Worm (Caenorhabditis elegans) whole organism, young adult: ENCODE data around the gene K08C7.4.
"Not testable (repeated sequence)": the region's sequence is repeated elsewhere in the genome, so short reads cannot be mapped to it uniquely, and the experiment has no call there.

ENCODE experiments used
- F33H1.4 ChIP-seq: fragments of 200-800 bp; sonication (Bioruptor generic); IDR thresholded peaks from 2 replicates; pipeline ENCODE4 v1.3.6; 2022; ENCODE audit warnings: missing genetic modification reagents, missing genetic modification characterization, missing compliant biosample characterization
- K12H6.12 ChIP-seq: fragments of 200-800 bp; sonication (Bioruptor generic); optimal IDR thresholded peaks from 2 replicates; lab custom pipeline; 2018; ENCODE audit warnings: mild to moderate bottlenecking, missing genetic modification characterization, missing compliant biosample characterization
- Y67H2A.10 ChIP-seq: fragments of 200-800 bp; sonication (Bioruptor generic); conservative IDR thresholded peaks from 2 replicates; pipeline ENCODE4 v1.3.6; 2022; ENCODE audit warnings: missing genetic modification reagents, missing genetic modification characterization, missing compliant biosample characterization
- ama-1 ChIP-seq, 3 experiments: fragments of 150-350 bp in 1 of 3; sonication (generic microtip) in 2 of 3; optimal IDR thresholded peaks; 2 replicates each; lab custom pipeline; 2014 to 2018; ENCODE audit warnings: missing biosample characterization in 2 of 3, missing genetic modification characterization in 2 of 3, missing genetic modification reagents in 2 of 3
- attf-5 ChIP-seq: fragments of 200-800 bp; sonication (Bioruptor generic); optimal IDR thresholded peaks from 2 replicates; lab custom pipeline; 2018; ENCODE audit warnings: mild to moderate bottlenecking, missing genetic modification characterization, missing compliant biosample characterization
- bed-1 ChIP-seq: fragments of 200-800 bp; sonication (Bioruptor generic); IDR thresholded peaks from 2 replicates; pipeline ENCODE4 v1.3.6; 2022; ENCODE audit warnings: missing genetic modification reagents, missing genetic modification characterization, missing compliant biosample characterization
- bed-2 ChIP-seq: fragments of 200-800 bp; sonication (Bioruptor generic); IDR thresholded peaks from 2 replicates; pipeline ENCODE4 v1.3.6; 2022; ENCODE audit warnings: missing genetic modification reagents, missing genetic modification characterization, missing compliant biosample characterization
- ccch-3 ChIP-seq: fragments of 200-800 bp; sonication (Bioruptor generic); optimal IDR thresholded peaks from 2 replicates; lab custom pipeline; 2018; ENCODE audit warnings: mild to moderate bottlenecking, missing genetic modification characterization, missing compliant biosample characterization
- cebp-2 ChIP-seq: fragments of 200-800 bp; sonication (Bioruptor generic); IDR thresholded peaks from 2 replicates; pipeline ENCODE4 v1.3.6; 2022; ENCODE audit warnings: missing genetic modification characterization, missing compliant biosample characterization
- ceh-91 ChIP-seq: fragments of 200-800 bp; sonication (Bioruptor generic); IDR thresholded peaks from 2 replicates; pipeline ENCODE4 v1.3.6; 2022; ENCODE audit warnings: missing genetic modification reagents, missing genetic modification characterization, missing compliant biosample characterization
- gei-17 ChIP-seq: fragments of 200-800 bp; sonication (Bioruptor generic); optimal IDR thresholded peaks from 2 replicates; lab custom pipeline; 2018; ENCODE audit warnings: mild to moderate bottlenecking, missing genetic modification characterization, missing compliant biosample characterization
- him-1 ChIP-seq: sonication (generic microtip); optimal IDR thresholded peaks from 2 replicates; lab custom pipeline; 2016; ENCODE audit warnings: missing genotype, missing genetic modification reagents, missing genetic modification characterization, missing compliant biosample characterization
- hlh-26 ChIP-seq: fragments of 200-800 bp; sonication (Bioruptor generic); conservative IDR thresholded peaks from 2 replicates; pipeline ENCODE4 v1.3.6; 2022; ENCODE audit warnings: missing genetic modification reagents, missing genetic modification characterization, missing compliant biosample characterization
- hmg-1.2 ChIP-seq: fragments of 200-800 bp; sonication (Bioruptor generic); IDR thresholded peaks from 2 replicates; pipeline ENCODE4 v1.3.6; 2022; ENCODE audit warnings: missing genetic modification reagents, missing genetic modification characterization, missing compliant biosample characterization
- hrde-1 ChIP-seq: sonication (generic microtip); optimal IDR thresholded peaks from 2 replicates; lab custom pipeline; 2016; ENCODE audit warnings: missing genetic modification characterization, mild to moderate bottlenecking, missing compliant biosample characterization, moderate library complexity, missing genotype, missing genetic modification reagents, borderline replicate concordance
- lag-1 ChIP-seq: fragments of 200-800 bp; sonication (Bioruptor generic); IDR thresholded peaks from 2 replicates; pipeline ENCODE4 v1.3.6; 2022; ENCODE audit warnings: missing genetic modification reagents, missing genetic modification characterization, missing compliant biosample characterization
- lin-35 ChIP-seq, 3 experiments: fragments of 150-350 bp in 2 of 3; sonication (generic microtip) in 1 of 3; optimal IDR thresholded peaks; 2 replicates each; lab custom pipeline; 2014 to 2018; ENCODE audit warnings: missing biosample characterization in 3 of 3, missing genetic modification characterization in 3 of 3, missing genetic modification reagents in 3 of 3
- lin-54 ChIP-seq: fragments of 200-800 bp; sonication (Bioruptor generic); optimal IDR thresholded peaks from 2 replicates; lab custom pipeline; 2018; ENCODE audit warnings: mild to moderate bottlenecking, missing genetic modification characterization, missing compliant biosample characterization
- madf-3 ChIP-seq: fragments of 200-800 bp; sonication (Bioruptor generic); IDR thresholded peaks from 2 replicates; pipeline ENCODE4 v1.3.6; 2022; ENCODE audit warnings: missing genetic modification reagents, missing genetic modification characterization, missing compliant biosample characterization
- madf-6 ChIP-seq: fragments of 200-800 bp; sonication (Bioruptor generic); IDR thresholded peaks from 2 replicates; pipeline ENCODE4 v1.3.6; 2022; ENCODE audit warnings: missing genetic modification reagents, missing genetic modification characterization, missing compliant biosample characterization
- nfya-1 ChIP-seq: sonication (generic microtip); optimal IDR thresholded peaks from 2 replicates; lab custom pipeline; 2017; ENCODE audit warnings: antibody characterized with exemption, missing compliant biosample characterization, missing genetic modification characterization, borderline replicate concordance; ENCODE audit not compliant: insufficient read depth
- nfyb-1 ChIP-seq: fragments of 200-800 bp; sonication (Bioruptor generic); IDR thresholded peaks from 2 replicates; pipeline ENCODE4 v1.3.6; 2022; ENCODE audit warnings: missing genetic modification reagents, missing genetic modification characterization, missing compliant biosample characterization
- nhr-80 ChIP-seq: sonication (generic microtip); optimal IDR thresholded peaks from 2 replicates; lab custom pipeline; 2016; ENCODE audit warnings: missing genetic modification characterization, missing compliant biosample characterization
- repo-1 ChIP-seq: sonication (generic microtip); optimal IDR thresholded peaks from 2 replicates; lab custom pipeline; 2017; ENCODE audit warnings: mild to moderate bottlenecking, missing genetic modification characterization, missing compliant biosample characterization
- snpc-3.4 ChIP-seq: sonication (generic microtip); optimal IDR thresholded peaks from 2 replicates; lab custom pipeline; 2017; ENCODE audit warnings: missing genetic modification characterization, mild to moderate bottlenecking, missing compliant biosample characterization, antibody characterized with exemption, moderate library complexity, missing genotype, missing genetic modification reagents
- somi-1 ChIP-seq: fragments of 200-800 bp; sonication (Bioruptor generic); optimal IDR thresholded peaks from 2 replicates; lab custom pipeline; 2018; ENCODE audit warnings: mild to moderate bottlenecking, missing genetic modification characterization, missing compliant biosample characterization
- sptf-2 ChIP-seq: fragments of 200-800 bp; sonication (Bioruptor generic); optimal IDR thresholded peaks from 2 replicates; lab custom pipeline; 2018; ENCODE audit warnings: mild to moderate bottlenecking, missing genetic modification characterization, missing compliant biosample characterization
- tbx-9 ChIP-seq: sonication (generic microtip); optimal IDR thresholded peaks from 2 replicates; lab custom pipeline; 2016; ENCODE audit warnings: borderline replicate concordance, missing genetic modification characterization, inconsistent platforms, missing compliant biosample characterization
- unc-130 ChIP-seq: sonication (generic microtip); optimal IDR thresholded peaks from 2 replicates; lab custom pipeline; 2016; ENCODE audit warnings: missing genetic modification reagents, missing genetic modification characterization, missing compliant biosample characterization
- ztf-25 ChIP-seq: fragments of 200-800 bp; sonication (Bioruptor generic); IDR thresholded peaks from 2 replicates; pipeline ENCODE4 v1.3.6; 2022; ENCODE audit warnings: missing genetic modification reagents, missing genetic modification characterization, missing compliant biosample characterization
- ztf-28 ChIP-seq: fragments of 200-800 bp; sonication (Bioruptor generic); IDR thresholded peaks from 2 replicates; pipeline ENCODE4 v1.3.6; 2022; ENCODE audit warnings: missing genetic modification reagents, missing genetic modification characterization, missing compliant biosample characterization

Gene K08C7.4

ce11 chrIV:10687307-10687706, 7.0 kb upstream of the K08C7.4 start, which contains the start of gene R102.2:
R102.2 (plus strand) TSS chrIV:10687607.
- TF ChIP-seq Y67H2A.10; ccch-3 (GFP tag; lab: Kevin White, UChicago); cebp-2 (GFP tag; lab: Robert Waterston, UW): not testable (repeated sequence)
- TF ChIP-seq, all 124 proteins: peak for 0; not testable (repeated sequence) for 124

- TF ChIP-seq ztf-28 (GFP tag; lab: Robert Waterston, UW) (no peak), bed-1 (no peak)
Observed at ce11 chrIV:10685758-10686157, 5.5 kb upstream of the K08C7.4 start, which contains the start of the genes K08C7.6 and R102.1. K08C7.6 (minus strand) TSS chrIV:10685858. R102.1 (plus strand) TSS chrIV:10686048.

- TF ChIP-seq F33H1.4 (no peak), repo-1 (tag; lab: Kevin White, UChicago) (no peak), snpc-3.4 (no peak), hrde-1 (tag; lab: Kevin White, UChicago) (no peak), nfyb-1 (no peak), attf-5 (no peak), somi-1 (GFP tag; lab: Kevin White, UChicago) (no peak), bed-2 (GFP tag; lab: Robert Waterston, UW) (no peak), tbx-9 (tag; lab: Kevin White, UChicago) (no peak), ztf-28 (GFP tag; lab: Robert Waterston, UW) (no peak), gei-17 (GFP tag; lab: Kevin White, UChicago) (no peak), K12H6.12 (tag; lab: Kevin White, UChicago) (no peak), unc-130 (GFP tag; lab: Kevin White, UChicago) (no peak)
Observed at ce11 chrIV:10682155-10682749, 2.0 kb upstream of the K08C7.4 start, which contains the start of gene fmo-2. fmo-2 (plus strand) TSS chrIV:10682524.

- TF ChIP-seq hlh-26 (GFP tag; lab: Robert Waterston, UW) (no peak), nhr-80 (tag; lab: Kevin White, UChicago) (no peak), sptf-2 (no peak), ztf-25 (GFP tag; lab: Robert Waterston, UW) (no peak), Y67H2A.10 (no peak), nfyb-1 (no peak), nfya-1 (tag; lab: Kevin White, UChicago) (no peak), lin-35 (GFP tag; optimal IDR thresholded peaks at IDR 0.05; lab: Kevin White, UChicago) (no peak)
Observed at ce11 chrIV:10668561-10668960, 11.7 kb downstream of the K08C7.4 start.

ce11 chrIV:10666523-10666922, 13.8 kb downstream of the K08C7.4 start, which contains the start of gene epi-1:
epi-1 (plus strand) TSS chrIV:10666823.
- TF ChIP-seq ztf-28 (GFP tag; lab: Robert Waterston, UW) (0 out of 2 replicates have a peak, but pooled peaks have one; percentile 12), hmg-1.2 (GFP tag; lab: Robert Waterston, UW) (no peak)

- TF ChIP-seq him-1 (tag; lab: Kevin White, UChicago) = no peak
- TF ChIP-seq madf-6 (GFP tag; lab: Robert Waterston, UW) = no peak
- no peak for TF ChIP-seq lin-54 (GFP tag; lab: Kevin White, UChicago)
- TF ChIP-seq ama-1 (optimal IDR thresholded peaks at IDR 0.05; lab: Kevin White, UChicago) = no peak
- no peak for TF ChIP-seq ama-1 (GFP tag; optimal IDR thresholded peaks at IDR 0.05; lab: Kevin White, UChicago)
- TF ChIP-seq ceh-91 (GFP tag; lab: Robert Waterston, UW) = no peak
- no peak for TF ChIP-seq lag-1 (GFP tag; lab: Robert Waterston, UW)
- no peak for TF ChIP-seq madf-3 (GFP tag; lab: Robert Waterston, UW)
- no peak for TF ChIP-seq tbx-9 (tag; lab: Kevin White, UChicago)
Observed at ce11 chrIV:10664134-10664533, 16.1 kb downstream of the K08C7.4 start, which contains the start of gene K08C7.7. K08C7.7 (plus strand) TSS chrIV:10664434.
